Worm (Caenorhabditis elegans) whole organism, L1 larva: ENCODE results near the gene nhr-228.
A peak's percentile ranks its signal among the peaks of the same experiment; 100 is the strongest.

ENCODE experiments used
- C04F5.9 ChIP-seq: sonication (generic microtip); optimal IDR thresholded peaks from 2 replicates; lab custom pipeline; 2016; ENCODE audit warnings: missing genetic modification characterization, missing compliant biosample characterization
- C34B4.2 ChIP-seq: sonication (generic microtip); optimal IDR thresholded peaks from 2 replicates; lab custom pipeline; 2017; ENCODE audit warnings: mild to moderate bottlenecking, missing genetic modification characterization, missing compliant biosample characterization
- F16B12.6 ChIP-seq: fragments of 150-350 bp; optimal IDR thresholded peaks from 2 replicates; lab custom pipeline; 2014; ENCODE audit warnings: missing biosample characterization, missing genetic modification characterization
- blmp-1 ChIP-seq: fragments of 150-350 bp; optimal IDR thresholded peaks from 2 replicates; lab custom pipeline; 2014; ENCODE audit warnings: missing biosample characterization, missing genetic modification characterization
- ceh-8 ChIP-seq: fragments of 200-800 bp; sonication (Bioruptor generic); optimal IDR thresholded peaks from 2 replicates; lab custom pipeline; 2018; ENCODE audit warnings: mild to moderate bottlenecking, missing genetic modification characterization, moderate library complexity, missing compliant biosample characterization
- ceh-82 ChIP-seq, 3 experiments: fragments of 150-350 bp in 1 of 3; sonication (generic microtip) in 2 of 3; optimal IDR thresholded peaks; 2 replicates each; lab custom pipeline; 2014 to 2017; ENCODE audit warnings: missing biosample characterization in 3 of 3, missing genetic modification characterization in 3 of 3
- ceh-88 ChIP-seq: fragments of 200-800 bp; sonication (Bioruptor generic); IDR thresholded peaks from 2 replicates; pipeline ENCODE4 v1.3.6; 2022; ENCODE audit warnings: missing genetic modification characterization, missing compliant biosample characterization
- ceh-90 ChIP-seq: sonication (generic microtip); optimal IDR thresholded peaks from 2 replicates; lab custom pipeline; 2016; ENCODE audit warnings: missing genetic modification characterization, missing compliant biosample characterization
- ces-1 ChIP-seq: fragments of 150-350 bp; optimal IDR thresholded peaks from 2 replicates; lab custom pipeline; 2014; ENCODE audit warnings: missing biosample characterization, missing genetic modification reagents, missing genetic modification characterization
- dpl-1 ChIP-seq, 3 experiments: fragments of 150-350 bp in 2 of 3; sonication (generic microtip) in 1 of 3; optimal IDR thresholded peaks; 2 replicates each; lab custom pipeline; 2014 to 2017; ENCODE audit warnings: missing biosample characterization in 3 of 3, missing genetic modification characterization in 3 of 3, missing genetic modification reagents in 3 of 3
- dsc-1 ChIP-seq: sonication (generic microtip); optimal IDR thresholded peaks from 2 replicates; lab custom pipeline; 2016; ENCODE audit warnings: mild to moderate bottlenecking, missing genetic modification characterization, missing compliant biosample characterization
- efl-1 ChIP-seq, 4 experiments: fragments of 150-350 bp; optimal IDR thresholded peaks in 3 of 4; peaks in 1 of 4; 1 replicate in 1 of 4; 2 replicates in 3 of 4; lab custom pipeline; 2014; ENCODE audit warnings: missing biosample characterization in 2 of 4, missing genetic modification characterization in 2 of 4, missing genetic modification reagents in 2 of 4
- egl-13 ChIP-seq: sonication (generic microtip); optimal IDR thresholded peaks from 2 replicates; lab custom pipeline; 2016; ENCODE audit warnings: missing genotype, missing genetic modification reagents, missing genetic modification characterization, missing compliant biosample characterization
- egl-27 ChIP-seq, 2 experiments: fragments of 150-350 bp in 1 of 2; sonication (generic microtip); optimal IDR thresholded peaks; 3 replicates each; lab custom pipeline; 2017 to 2018; ENCODE audit warnings: missing biosample characterization in 2 of 2, missing genetic modification characterization in 2 of 2, missing genetic modification reagents in 2 of 2
- elt-2 ChIP-seq: sonication (generic microtip); optimal IDR thresholded peaks from 2 replicates; lab custom pipeline; 2016; ENCODE audit warnings: missing genetic modification characterization, mild to moderate bottlenecking, inconsistent platforms, missing compliant biosample characterization, missing genetic modification reagents
- elt-3 ChIP-seq, 6 experiments: fragments of 150-350 bp in 1 of 6; sonication (generic microtip); optimal IDR thresholded peaks; 2 replicates each; lab custom pipeline; 2017 to 2018; ENCODE audit warnings: missing biosample characterization in 6 of 6, missing genetic modification characterization in 6 of 6, inconsistent platforms in 1 of 6
- ets-5 ChIP-seq: fragments of 200-800 bp; sonication (Bioruptor generic); IDR thresholded peaks from 2 replicates; pipeline ENCODE4 v1.3.6; 2022; ENCODE audit warnings: missing genetic modification characterization, missing compliant biosample characterization
- fkh-10 ChIP-seq: sonication (generic microtip); optimal IDR thresholded peaks from 2 replicates; lab custom pipeline; 2017; ENCODE audit warnings: missing biosample characterization, missing genetic modification reagents, missing genetic modification characterization
- fos-1 ChIP-seq: fragments of 150-350 bp; optimal IDR thresholded peaks from 2 replicates; lab custom pipeline; 2014; ENCODE audit warnings: missing biosample characterization, missing genetic modification characterization
- grh-1 ChIP-seq: fragments of 200-800 bp; sonication (Bioruptor generic); IDR thresholded peaks from 2 replicates; pipeline ENCODE4 v1.3.6; 2022; ENCODE audit warnings: missing genetic modification reagents, missing genetic modification characterization, missing compliant biosample characterization
- hlh-4 ChIP-seq: sonication (generic microtip); optimal IDR thresholded peaks from 2 replicates; lab custom pipeline; 2016; ENCODE audit warnings: mild to moderate bottlenecking, missing genetic modification characterization, missing compliant biosample characterization
- irx-1 ChIP-seq: sonication (generic microtip); optimal IDR thresholded peaks from 2 replicates; lab custom pipeline; 2016; ENCODE audit warnings: missing genetic modification characterization, missing compliant biosample characterization
- jun-1 ChIP-seq: fragments of 150-350 bp; optimal IDR thresholded peaks from 2 replicates; lab custom pipeline; 2014; ENCODE audit warnings: missing biosample characterization, missing genetic modification reagents, missing genetic modification characterization
- lin-14 ChIP-seq: fragments of 200-800 bp; sonication (Bioruptor generic); optimal IDR thresholded peaks from 2 replicates; lab custom pipeline; 2018; ENCODE audit warnings: mild to moderate bottlenecking, missing genetic modification characterization, moderate library complexity, missing compliant biosample characterization
- lin-35 ChIP-seq, 2 experiments: fragments of 150-350 bp; optimal IDR thresholded peaks; 2 replicates each; lab custom pipeline; 2014; ENCODE audit warnings: missing biosample characterization in 2 of 2, missing genetic modification characterization in 2 of 2, missing genetic modification reagents in 2 of 2
- lir-3 ChIP-seq: sonication (generic microtip); optimal IDR thresholded peaks from 2 replicates; lab custom pipeline; 2016; ENCODE audit warnings: mild to moderate bottlenecking, missing genetic modification characterization, moderate library complexity, missing compliant biosample characterization; ENCODE audit not compliant: poor library complexity
- lsy-2 ChIP-seq, 2 experiments: fragments of 150-350 bp; optimal IDR thresholded peaks; 2 replicates each; lab custom pipeline; 2014; ENCODE audit warnings: missing biosample characterization in 2 of 2, missing genetic modification characterization in 2 of 2
- mab-9 ChIP-seq: fragments of 200-800 bp; sonication (Bioruptor generic); IDR thresholded peaks from 2 replicates; pipeline ENCODE4 v1.3.6; 2022; ENCODE audit warnings: missing genetic modification reagents, missing genetic modification characterization, missing compliant biosample characterization
- mdl-1 ChIP-seq, 2 experiments: fragments of 150-350 bp; optimal IDR thresholded peaks; 2 replicates each; lab custom pipeline; 2014 to 2017; ENCODE audit warnings: missing biosample characterization in 2 of 2, missing genetic modification characterization in 2 of 2, inconsistent platforms in 1 of 2
- mef-2 ChIP-seq: fragments of 150-350 bp; optimal IDR thresholded peaks from 2 replicates; lab custom pipeline; 2014; ENCODE audit warnings: missing biosample characterization, missing genetic modification characterization
- mep-1 ChIP-seq: fragments of 150-350 bp; optimal IDR thresholded peaks from 2 replicates; lab custom pipeline; 2014; ENCODE audit warnings: missing biosample characterization, missing genetic modification characterization
- nhr-11 ChIP-seq: fragments of 150-350 bp; optimal IDR thresholded peaks from 2 replicates; lab custom pipeline; 2014; ENCODE audit warnings: missing biosample characterization, missing genetic modification characterization
- nhr-237 ChIP-seq: fragments of 150-350 bp; optimal IDR thresholded peaks from 2 replicates; lab custom pipeline; 2014; ENCODE audit warnings: missing biosample characterization, missing genetic modification characterization
- nhr-47 ChIP-seq: sonication (generic microtip); optimal IDR thresholded peaks from 2 replicates; lab custom pipeline; 2016; ENCODE audit warnings: mild to moderate bottlenecking, missing genetic modification characterization, moderate library complexity, missing compliant biosample characterization
- nhr-71 ChIP-seq: sonication (generic microtip); optimal IDR thresholded peaks from 2 replicates; lab custom pipeline; 2016; ENCODE audit warnings: mild to moderate bottlenecking, missing genetic modification characterization, moderate library complexity, missing compliant biosample characterization
- nhr-76 ChIP-seq: sonication (generic microtip); optimal IDR thresholded peaks from 2 replicates; lab custom pipeline; 2017; ENCODE audit warnings: missing biosample characterization, missing genetic modification characterization
- nhr-77 ChIP-seq: fragments of 150-350 bp; optimal IDR thresholded peaks from 2 replicates; lab custom pipeline; 2014; ENCODE audit warnings: missing biosample characterization, missing genetic modification characterization
- nhr-84 ChIP-seq: sonication (generic microtip); optimal IDR thresholded peaks from 2 replicates; lab custom pipeline; 2017; ENCODE audit warnings: missing biosample characterization, missing genetic modification characterization
- nhr-85 ChIP-seq: sonication (generic microtip); peaks from one replicate; lab custom pipeline; 2016; ENCODE audit warnings: missing genetic modification characterization, inconsistent platforms, missing compliant biosample characterization
- nhr-90 ChIP-seq: sonication (generic microtip); optimal IDR thresholded peaks from 2 replicates; lab custom pipeline; 2016; ENCODE audit warnings: mild to moderate bottlenecking, missing genetic modification characterization, missing compliant biosample characterization; ENCODE audit not compliant: poor library complexity
- rnt-1 ChIP-seq: sonication (generic microtip); optimal IDR thresholded peaks from 2 replicates; lab custom pipeline; 2016; ENCODE audit warnings: mild to moderate bottlenecking, missing genetic modification characterization, moderate library complexity, missing compliant biosample characterization
- snpc-4 ChIP-seq: fragments of 150-350 bp; optimal IDR thresholded peaks from 2 replicates; lab custom pipeline; 2014; ENCODE audit warnings: missing biosample characterization, missing genetic modification characterization
- snu-23 ChIP-seq: sonication (generic microtip); optimal IDR thresholded peaks from 2 replicates; lab custom pipeline; 2016; ENCODE audit warnings: missing genetic modification characterization, missing compliant biosample characterization
- sox-4 ChIP-seq: sonication (generic microtip); optimal IDR thresholded peaks from 2 replicates; lab custom pipeline; 2016; ENCODE audit warnings: missing genetic modification characterization, missing compliant biosample characterization
- sptf-1 ChIP-seq: fragments of 150-350 bp; optimal IDR thresholded peaks from 2 replicates; lab custom pipeline; 2014; ENCODE audit warnings: missing biosample characterization, missing genetic modification characterization
- swsn-7 ChIP-seq: sonication (generic microtip); optimal IDR thresholded peaks from 2 replicates; lab custom pipeline; 2016; ENCODE audit warnings: missing genetic modification characterization, missing compliant biosample characterization
- unc-130 ChIP-seq: fragments of 150-350 bp; optimal IDR thresholded peaks from 2 replicates; lab custom pipeline; 2017; ENCODE audit warnings: missing biosample characterization, missing genetic modification characterization, inconsistent platforms
- unc-86 ChIP-seq: sonication (generic microtip); optimal IDR thresholded peaks from 2 replicates; lab custom pipeline; 2016; ENCODE audit warnings: missing genetic modification characterization, missing compliant biosample characterization
- unc-98 ChIP-seq: fragments of 200-800 bp; sonication (Bioruptor generic); IDR thresholded peaks from 2 replicates; pipeline ENCODE4 v1.3.6; 2022; ENCODE audit warnings: missing genetic modification characterization, missing compliant biosample characterization
- xbp-1 ChIP-seq: sonication (generic microtip); optimal IDR thresholded peaks from 2 replicates; lab custom pipeline; 2016; ENCODE audit warnings: missing genetic modification characterization, missing compliant biosample characterization
- zip-4 ChIP-seq: fragments of 200-800 bp; sonication (Bioruptor generic); optimal IDR thresholded peaks from 2 replicates; lab custom pipeline; 2018; ENCODE audit warnings: mild to moderate bottlenecking, missing genetic modification characterization, moderate library complexity, missing compliant biosample characterization
- ztf-11 ChIP-seq, 2 experiments: sonication (generic microtip); optimal IDR thresholded peaks; 2 replicates each; lab custom pipeline; 2016 to 2017; ENCODE audit warnings: missing genetic modification characterization in 2 of 2, missing biosample characterization in 1 of 2, missing compliant biosample characterization in 1 of 2
- ztf-4 ChIP-seq: fragments of 150-350 bp; optimal IDR thresholded peaks from 2 replicates; lab custom pipeline; 2014; ENCODE audit warnings: missing biosample characterization, missing genetic modification characterization

nhr-228 gene

ce11 chrV:2281499-2281898, at the start of gene nhr-228:
nhr-228 (plus strand) TSS chrV:2281759.
- TF ChIP-seq ztf-4 (tag; lab: Kevin White, UChicago) (no peak), nhr-84 (no peak), ceh-8 (GFP tag; lab: Kevin White, UChicago) (no peak), nhr-47 (tag; lab: Kevin White, UChicago) (peak; percentile 43), unc-98 (GFP tag; lab: Robert Waterston, UW) (no peak), fkh-10 (GFP tag; lab: Kevin White, UChicago) (no peak), unc-86 (tag; lab: Kevin White, UChicago) (no peak), sptf-1 (tag; lab: Kevin White, UChicago) (no peak), rnt-1 (tag; lab: Kevin White, UChicago) (peak; percentile 46), F16B12.6 (no peak), nhr-77 (tag; lab: Kevin White, UChicago) (no peak), ceh-90 (tag; lab: Kevin White, UChicago) (no peak), hlh-4 (no peak), mep-1 (peak; percentile 64), mdl-1 (tag; optimal IDR thresholded peaks at IDR 0.05; lab: Kevin White, UChicago) (peak in 1 of 2 experiments; percentile 7), nhr-11 (no peak), C04F5.9 (tag; lab: Kevin White, UChicago) (no peak), sox-4 (tag; lab: Kevin White, UChicago) (no peak), mab-9 (no peak), dpl-1 (GFP tag; optimal IDR thresholded peaks at IDR 0.05; lab: Kevin White, UChicago) (peak in 2 of 3 experiments; percentile 9 to 56), unc-130 (peak; percentile 37), lsy-2 (tag; optimal IDR thresholded peaks at IDR 0.05; lab: Kevin White, UChicago) (peak; percentile 29 to 73), mef-2 (tag; lab: Kevin White, UChicago) (no peak), nhr-237 (tag; lab: Kevin White, UChicago) (no peak), blmp-1 (tag; lab: Kevin White, UChicago) (peak; percentile 79), efl-1 (optimal IDR thresholded peaks at IDR 0.05; lab: Kevin White, UChicago) (peak; percentile 60 to 63), efl-1 (GFP tag; optimal IDR thresholded peaks at IDR 0.05 in 1 of 2; lab: Kevin White, UChicago) (peak; percentile 20 to 88), grh-1 (GFP tag; lab: Robert Waterston, UW) (no peak), lin-35 (GFP tag; optimal IDR thresholded peaks at IDR 0.05; lab: Kevin White, UChicago) (peak; percentile 38 to 56), jun-1 (tag; lab: Kevin White, UChicago) (no peak), snpc-4 (tag; lab: Kevin White, UChicago) (no peak), egl-13 (tag; lab: Kevin White, UChicago) (no peak), nhr-85 (tag; lab: Kevin White, UChicago) (no peak), fos-1 (tag; lab: Kevin White, UChicago) (no peak), nhr-76 (tag; lab: Kevin White, UChicago) (no peak), zip-4 (GFP tag; lab: Kevin White, UChicago) (no peak), swsn-7 (tag; lab: Kevin White, UChicago) (peak; percentile 23), ceh-82 (tag; optimal IDR thresholded peaks at IDR 0.05; lab: Kevin White, UChicago) (peak in 1 of 3 experiments; percentile 50), ztf-11 (tag; optimal IDR thresholded peaks at IDR 0.05; lab: Kevin White, UChicago) (no peak), irx-1 (tag; lab: Kevin White, UChicago) (peak; percentile 30), elt-2 (tag; lab: Kevin White, UChicago) (no peak), ceh-88 (GFP tag; lab: Robert Waterston, UW) (no peak), xbp-1 (tag; lab: Kevin White, UChicago) (peak; percentile 1), nhr-71 (tag; lab: Kevin White, UChicago) (peak; percentile 63), nhr-90 (tag; lab: Kevin White, UChicago) (peak; percentile 10), lin-14 (GFP tag; lab: Kevin White, UChicago) (peak; percentile 96), dsc-1 (tag; lab: Kevin White, UChicago) (no peak), elt-3 (tag; optimal IDR thresholded peaks at IDR 0.05; lab: Kevin White, UChicago) (peak in 1 of 6 experiments; percentile 47), ets-5 (GFP tag; lab: Robert Waterston, UW) (no peak), egl-27 (tag; optimal IDR thresholded peaks at IDR 0.05; lab: Kevin White, UChicago) (no peak), lir-3 (no peak), snu-23 (GFP tag; lab: Kevin White, UChicago) (peak; percentile 62), ces-1 (GFP tag; lab: Kevin White, UChicago) (no peak), C34B4.2 (no peak)
